Worm (Caenorhabditis elegans) whole organism, midembryonic: Measurements from ENCODE around the gene sre-53.

Experiments used
- T22C8.4 ChIP-seq: fragments of 200-800 bp; sonication (Bioruptor generic); IDR thresholded peaks from 2 replicates; pipeline ENCODE4 v1.3.6; 2022; ENCODE audit warnings: missing genetic modification characterization, missing compliant biosample characterization
- cog-1 ChIP-seq: sonication (generic microtip); optimal IDR thresholded peaks from 2 replicates; lab custom pipeline; 2016; ENCODE audit warnings: missing genetic modification characterization, missing compliant biosample characterization
- flt-1 ChIP-seq: fragments of 200-800 bp; sonication (Bioruptor generic); IDR thresholded peaks from 2 replicates; pipeline ENCODE4 v1.3.6; 2022; ENCODE audit warnings: missing genetic modification characterization, missing compliant biosample characterization
- klf-2 ChIP-seq: fragments of 200-800 bp; sonication (Bioruptor generic); conservative IDR thresholded peaks from 2 replicates; pipeline ENCODE4 v1.3.6; 2022; ENCODE audit warnings: missing genetic modification reagents, missing genetic modification characterization, missing compliant biosample characterization
- med-1 ChIP-seq: sonication (generic microtip); optimal IDR thresholded peaks from 2 replicates; lab custom pipeline; 2017; ENCODE audit warnings: missing genetic modification characterization, mild to moderate bottlenecking, missing compliant biosample characterization, antibody characterized with exemption, missing genetic modification reagents; ENCODE audit not compliant: insufficient read depth
- ref-1 ChIP-seq: fragments of 200-800 bp; sonication (Bioruptor generic); conservative IDR thresholded peaks from 2 replicates; pipeline ENCODE4 v1.3.6; 2022; ENCODE audit warnings: missing genetic modification reagents, missing genetic modification characterization, missing compliant biosample characterization
- tab-1 ChIP-seq: fragments of 200-800 bp; sonication (Bioruptor generic); IDR thresholded peaks from 2 replicates; pipeline ENCODE4 v1.3.6; 2022; ENCODE audit warnings: missing genetic modification characterization, missing compliant biosample characterization
- ztf-23 ChIP-seq: fragments of 200-800 bp; sonication (Bioruptor generic); IDR thresholded peaks from 2 replicates; pipeline ENCODE4 v1.3.6; 2022; ENCODE audit warnings: missing genetic modification reagents, missing genetic modification characterization, missing compliant biosample characterization
- ztf-29 ChIP-seq: fragments of 200-800 bp; sonication (Bioruptor generic); IDR thresholded peaks from 2 replicates; pipeline ENCODE4 v1.3.6; 2022; ENCODE audit warnings: missing genetic modification reagents, missing genetic modification characterization, missing compliant biosample characterization

Gene sre-53

DNA sequence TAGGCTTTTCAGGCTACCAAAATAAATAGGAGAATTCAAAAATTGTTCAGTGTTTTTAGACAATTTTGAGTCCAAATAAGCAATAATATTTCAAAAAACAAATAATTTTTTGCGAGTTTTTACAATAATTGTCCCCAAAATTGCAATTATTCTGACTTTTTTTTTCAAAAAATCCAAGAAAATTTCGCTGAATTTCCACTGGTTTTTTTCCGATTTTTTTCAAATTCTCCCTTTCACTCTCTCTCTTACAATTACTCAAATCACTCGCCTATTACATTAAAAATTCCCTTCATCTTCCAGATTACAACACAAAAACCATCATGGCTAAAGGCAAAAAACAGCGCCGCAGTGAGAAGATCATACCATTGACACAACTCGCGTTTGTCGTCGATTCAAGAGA lies 34.1 kb downstream of the sre-53 start, which contains the start of gene Y57A10A.31:
Gene Y57A10A.31 (plus strand): TSS at position 301 of the 400 bp plus-strand sequence.
- TF ChIP-seq ztf-23 (no peak), klf-2 (GFP tag; lab: Robert Waterston, UW) (no peak), ztf-29 (GFP tag; lab: Robert Waterston, UW) (no peak), cog-1 (tag; lab: Kevin White, UChicago) (no peak), med-1 (no peak), flt-1 (GFP tag; lab: Robert Waterston, UW) (no peak), ref-1 (GFP tag; lab: Robert Waterston, UW) (no peak)

DNA sequence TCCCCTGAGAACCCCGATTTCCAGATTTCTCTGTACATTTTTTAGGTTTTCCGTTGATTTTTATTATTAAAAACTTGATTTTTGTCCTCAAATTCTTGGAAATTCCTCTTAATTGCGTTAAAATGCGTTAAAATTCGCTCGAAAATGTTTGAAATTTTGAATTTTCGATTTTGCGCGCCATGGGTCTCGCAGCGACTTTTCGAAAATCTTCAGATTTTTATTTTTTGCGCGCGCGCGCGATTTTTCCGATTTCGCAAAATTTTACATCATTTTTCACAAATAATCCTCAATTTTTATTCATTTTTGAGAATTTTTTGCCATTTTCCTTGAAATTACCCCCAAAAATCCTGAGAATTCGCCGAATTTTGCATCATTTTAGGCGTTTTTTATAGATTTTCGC lies 39.2 kb downstream of the sre-53 start:
- TF ChIP-seq ztf-23: no peak
- no peak for TF ChIP-seq tab-1 (GFP tag; lab: Robert Waterston, UW)
- TF ChIP-seq cog-1 (tag; lab: Kevin White, UChicago): no peak
- TF ChIP-seq ztf-29 (GFP tag; lab: Robert Waterston, UW): no peak
- TF ChIP-seq T22C8.4 (GFP tag; lab: Robert Waterston, UW): no peak
- no peak for TF ChIP-seq flt-1 (GFP tag; lab: Robert Waterston, UW)
- TF ChIP-seq klf-2 (GFP tag; lab: Robert Waterston, UW): no peak
- TF ChIP-seq ref-1 (GFP tag; lab: Robert Waterston, UW): no peak
- no peak for TF ChIP-seq med-1

DNA sequence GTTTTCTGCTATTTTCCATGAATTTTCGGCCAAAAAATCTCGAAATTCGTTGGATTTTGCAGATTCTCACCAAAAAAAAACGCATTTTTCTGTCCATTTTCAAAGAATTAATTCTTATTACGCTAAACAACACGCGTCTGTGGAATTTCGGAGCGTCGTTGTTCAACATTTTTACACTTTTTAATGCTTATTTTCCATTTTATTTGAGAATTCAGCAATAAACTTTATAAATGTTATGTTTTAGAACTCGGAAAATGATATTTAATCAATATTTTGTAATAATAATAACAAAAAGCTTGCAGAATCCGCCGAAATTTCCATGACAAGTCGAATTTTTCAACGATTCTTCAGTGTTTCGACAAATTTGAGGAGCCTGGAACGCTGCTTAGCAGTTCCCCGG lies 42.8 kb downstream of the sre-53 start, which contains the start of gene ife-5:
Gene ife-5 (plus strand): TSS at position 301 of the 400 bp plus-strand sequence.
- TF ChIP-seq tab-1 (GFP tag; lab: Robert Waterston, UW) (no peak), flt-1 (GFP tag; lab: Robert Waterston, UW) (no peak), T22C8.4 (GFP tag; lab: Robert Waterston, UW) (no peak), ztf-29 (GFP tag; lab: Robert Waterston, UW) (no peak)

DNA sequence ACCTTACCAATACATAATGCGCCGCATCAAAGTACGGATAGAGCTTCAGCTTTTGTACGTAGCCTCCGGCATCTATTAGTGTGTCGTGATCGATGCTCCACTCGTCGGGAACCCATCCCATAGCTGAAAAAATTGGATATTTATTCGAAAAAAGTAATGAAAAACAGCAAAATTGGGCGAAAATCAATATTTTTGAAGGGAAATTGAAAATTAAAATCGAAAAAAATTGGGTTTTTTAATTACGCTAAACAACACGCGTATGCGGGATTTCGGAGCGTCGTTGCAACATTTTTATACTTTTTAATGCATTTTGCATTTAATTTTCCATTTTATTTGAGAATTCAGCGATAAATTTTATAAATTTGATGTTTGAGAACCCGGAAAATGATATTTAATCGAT lies 43.9 kb downstream of the sre-53 start, which contains the start of the genes tric-1B.2 and Y57A10A.29:
Gene tric-1B.2 (minus strand): TSS at position 129 of the 400 bp plus-strand sequence.
Gene Y57A10A.29 (plus strand): TSS at position 303 of the 400 bp plus-strand sequence.
- TF ChIP-seq med-1 (no peak), tab-1 (GFP tag; lab: Robert Waterston, UW) (no peak), T22C8.4 (GFP tag; lab: Robert Waterston, UW) (no peak), klf-2 (GFP tag; lab: Robert Waterston, UW) (no peak), ztf-29 (GFP tag; lab: Robert Waterston, UW) (no peak), ztf-23 (no peak), flt-1 (GFP tag; lab: Robert Waterston, UW) (no peak), ref-1 (GFP tag; lab: Robert Waterston, UW) (no peak), cog-1 (tag; lab: Kevin White, UChicago) (no peak)

DNA sequence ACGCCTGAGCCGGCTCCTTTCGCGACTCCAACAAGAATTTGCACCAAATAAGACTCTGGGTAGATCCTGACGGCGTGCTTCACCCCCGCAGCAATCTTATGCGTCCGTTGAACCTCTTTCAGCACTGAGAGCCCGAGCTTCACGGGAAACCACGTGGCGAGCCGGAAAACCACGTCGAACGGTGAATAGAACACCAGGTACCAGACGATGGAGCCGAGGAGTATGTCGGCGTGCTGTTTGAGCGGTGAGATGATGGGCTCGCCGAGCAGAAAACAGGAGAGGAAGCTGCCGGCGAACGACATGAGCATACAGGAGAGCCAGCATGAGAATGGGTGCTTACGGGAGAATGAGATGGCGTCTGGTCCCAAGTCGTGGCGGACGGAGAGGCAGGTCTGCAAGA lies 44.6 kb downstream of the sre-53 start:
- TF ChIP-seq ztf-29 (GFP tag; lab: Robert Waterston, UW): no peak
- TF ChIP-seq klf-2 (GFP tag; lab: Robert Waterston, UW): no peak
- no peak for TF ChIP-seq med-1
- TF ChIP-seq T22C8.4 (GFP tag; lab: Robert Waterston, UW): no peak
- TF ChIP-seq cog-1 (tag; lab: Kevin White, UChicago): no peak
- no peak for TF ChIP-seq flt-1 (GFP tag; lab: Robert Waterston, UW)
- no peak for TF ChIP-seq ref-1 (GFP tag; lab: Robert Waterston, UW)
- TF ChIP-seq ztf-23: no peak
- TF ChIP-seq tab-1 (GFP tag; lab: Robert Waterston, UW): no peak

DNA sequence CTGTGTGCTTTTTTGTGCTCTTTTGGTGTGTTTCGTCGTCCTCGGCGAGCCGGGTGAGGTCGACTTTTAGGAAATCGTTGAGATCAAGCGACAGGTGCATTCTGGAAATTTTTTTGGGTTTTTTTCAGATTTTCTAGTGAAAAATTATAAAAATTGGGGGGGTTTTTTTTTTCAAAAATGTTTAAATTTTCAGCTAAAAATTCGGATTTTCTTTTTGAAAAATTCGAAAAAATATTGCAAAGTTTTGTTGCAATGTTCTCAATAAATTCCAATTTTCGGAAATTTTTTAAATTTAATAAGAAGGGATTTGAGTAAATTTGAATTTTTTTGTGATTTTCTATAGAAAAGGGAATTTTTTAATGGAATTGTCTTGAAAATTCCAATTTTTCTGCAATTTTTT lies 48.3 kb downstream of the sre-53 start, which contains the start of gene Y57A10A.27:
Gene Y57A10A.27 (minus strand): TSS at position 101 of the 400 bp plus-strand sequence.
- TF ChIP-seq ztf-23 (no peak), cog-1 (tag; lab: Kevin White, UChicago) (no peak), ztf-29 (GFP tag; lab: Robert Waterston, UW) (no peak), tab-1 (GFP tag; lab: Robert Waterston, UW) (no peak), klf-2 (GFP tag; lab: Robert Waterston, UW) (no peak), med-1 (no peak), T22C8.4 (GFP tag; lab: Robert Waterston, UW) (no peak), ref-1 (GFP tag; lab: Robert Waterston, UW) (no peak)
